Worm (Caenorhabditis elegans) whole organism, midembryonic: Measurements from ENCODE around the gene clec-204.

Experiments
- T22C8.4 ChIP-seq: fragments of 200-800 bp; sonication (Bioruptor generic); IDR thresholded peaks from 2 replicates; pipeline ENCODE4 v1.3.6; 2022; ENCODE audit warnings: missing genetic modification characterization, missing compliant biosample characterization
- cog-1 ChIP-seq: sonication (generic microtip); optimal IDR thresholded peaks from 2 replicates; lab custom pipeline; 2016; ENCODE audit warnings: missing genetic modification characterization, missing compliant biosample characterization
- flt-1 ChIP-seq: fragments of 200-800 bp; sonication (Bioruptor generic); IDR thresholded peaks from 2 replicates; pipeline ENCODE4 v1.3.6; 2022; ENCODE audit warnings: missing genetic modification characterization, missing compliant biosample characterization
- ref-1 ChIP-seq: fragments of 200-800 bp; sonication (Bioruptor generic); conservative IDR thresholded peaks from 2 replicates; pipeline ENCODE4 v1.3.6; 2022; ENCODE audit warnings: missing genetic modification reagents, missing genetic modification characterization, missing compliant biosample characterization
- ztf-23 ChIP-seq: fragments of 200-800 bp; sonication (Bioruptor generic); IDR thresholded peaks from 2 replicates; pipeline ENCODE4 v1.3.6; 2022; ENCODE audit warnings: missing genetic modification reagents, missing genetic modification characterization, missing compliant biosample characterization
- ztf-29 ChIP-seq: fragments of 200-800 bp; sonication (Bioruptor generic); IDR thresholded peaks from 2 replicates; pipeline ENCODE4 v1.3.6; 2022; ENCODE audit warnings: missing genetic modification reagents, missing genetic modification characterization, missing compliant biosample characterization

DNA sequence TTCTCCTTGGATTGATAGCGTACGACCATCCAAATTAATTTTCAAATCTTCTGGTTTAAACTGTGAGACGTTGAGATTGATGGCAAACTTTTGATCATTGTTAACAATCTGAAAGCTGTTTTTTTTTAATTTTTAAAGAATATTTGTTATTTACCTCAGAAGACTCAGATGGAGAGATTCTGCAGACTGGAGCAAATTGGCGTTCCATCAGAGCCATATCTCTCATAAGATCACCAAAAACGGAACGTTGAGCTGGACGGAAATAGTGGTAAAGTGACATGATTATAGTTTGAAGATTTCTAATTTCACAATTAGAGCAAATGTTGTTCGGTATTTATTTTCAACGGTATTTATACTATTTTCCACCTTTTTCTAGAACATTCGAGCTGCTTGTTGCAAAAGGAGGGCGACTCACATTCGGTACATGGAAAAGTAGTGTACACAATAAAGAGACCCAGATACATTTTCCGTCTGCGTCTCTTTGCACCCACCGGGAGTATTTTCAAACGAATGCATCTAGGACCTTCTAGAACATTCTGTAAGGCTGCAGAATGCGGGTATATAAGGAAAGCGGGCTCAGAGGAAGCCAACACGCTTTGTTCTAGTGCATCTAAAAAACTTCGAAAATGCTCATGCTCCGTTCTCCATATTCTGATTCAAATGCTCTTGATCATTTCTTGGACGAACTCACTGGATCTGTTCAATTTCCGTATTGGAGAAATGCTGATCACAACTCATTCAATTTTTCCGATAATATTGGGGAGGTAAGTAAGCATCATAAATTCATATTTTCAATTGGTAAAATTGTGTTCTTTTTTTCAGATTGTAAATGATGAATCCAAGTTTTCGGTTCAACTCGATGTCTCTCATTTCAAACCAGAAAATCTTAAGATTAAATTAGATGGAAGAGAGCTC lies 47.9 kb downstream of the clec-204 start, which contains the start of the genes hsp-16.2 and hsp-16.41:
- TF ChIP-seq ztf-29 (GFP tag; lab: Robert Waterston, UW) (no peak), T22C8.4 (GFP tag; lab: Robert Waterston, UW) (no peak), cog-1 (no peak), ztf-23 (GFP tag; lab: Robert Waterston, UW) (0 out of 2 replicates have a peak, but pooled peaks have one; percentile 26), flt-1 (GFP tag; lab: Robert Waterston, UW) (no peak), ref-1 (GFP tag; lab: Robert Waterston, UW) (no peak)
